Worm (Caenorhabditis elegans) whole organism, young adult: ENCODE data around the gene acd-3.

Source experiments
- Y67H2A.10 ChIP-seq: fragments of 200-800 bp; sonication (Bioruptor generic); conservative IDR thresholded peaks from 2 replicates; pipeline ENCODE4 v1.3.6; 2022; ENCODE audit warnings: missing genetic modification reagents, missing genetic modification characterization, missing compliant biosample characterization
- ama-1 ChIP-seq, 3 experiments: fragments of 150-350 bp in 1 of 3; sonication (generic microtip) in 2 of 3; optimal IDR thresholded peaks; 2 replicates each; lab custom pipeline; 2014 to 2018; ENCODE audit warnings: missing biosample characterization in 2 of 3, missing genetic modification characterization in 2 of 3, missing genetic modification reagents in 2 of 3
- dox-1 ChIP-seq: fragments of 200-800 bp; sonication (Bioruptor generic); IDR thresholded peaks from 2 replicates; pipeline ENCODE4 v1.3.6; 2022; ENCODE audit warnings: missing genetic modification reagents, missing genetic modification characterization, missing compliant biosample characterization
- hsf-1 ChIP-seq: fragments of 200-800 bp; sonication (Bioruptor generic); IDR thresholded peaks from 2 replicates; pipeline ENCODE4 v1.3.6; 2022; ENCODE audit warnings: missing genetic modification reagents, missing genetic modification characterization, missing compliant biosample characterization
- lsl-1 ChIP-seq: fragments of 200-800 bp; sonication (Bioruptor generic); optimal IDR thresholded peaks from 2 replicates; lab custom pipeline; 2018; ENCODE audit warnings: mild to moderate bottlenecking, missing genetic modification characterization, moderate library complexity, missing compliant biosample characterization
- mel-28 ChIP-seq: sonication (generic microtip); optimal IDR thresholded peaks from 2 replicates; lab custom pipeline; 2016; ENCODE audit warnings: borderline replicate concordance, mild to moderate bottlenecking, missing genetic modification characterization, missing compliant biosample characterization
- mxl-1 ChIP-seq: sonication (generic microtip); optimal IDR thresholded peaks from 2 replicates; lab custom pipeline; 2016; ENCODE audit warnings: missing genetic modification characterization, missing compliant biosample characterization
- unc-62 ChIP-seq: fragments of 150-350 bp; optimal IDR thresholded peaks from 2 replicates; lab custom pipeline; 2014; ENCODE audit warnings: missing biosample characterization, missing genetic modification reagents, missing genetic modification characterization
- ztf-28 ChIP-seq: fragments of 200-800 bp; sonication (Bioruptor generic); IDR thresholded peaks from 2 replicates; pipeline ENCODE4 v1.3.6; 2022; ENCODE audit warnings: missing genetic modification reagents, missing genetic modification characterization, missing compliant biosample characterization

DNA sequence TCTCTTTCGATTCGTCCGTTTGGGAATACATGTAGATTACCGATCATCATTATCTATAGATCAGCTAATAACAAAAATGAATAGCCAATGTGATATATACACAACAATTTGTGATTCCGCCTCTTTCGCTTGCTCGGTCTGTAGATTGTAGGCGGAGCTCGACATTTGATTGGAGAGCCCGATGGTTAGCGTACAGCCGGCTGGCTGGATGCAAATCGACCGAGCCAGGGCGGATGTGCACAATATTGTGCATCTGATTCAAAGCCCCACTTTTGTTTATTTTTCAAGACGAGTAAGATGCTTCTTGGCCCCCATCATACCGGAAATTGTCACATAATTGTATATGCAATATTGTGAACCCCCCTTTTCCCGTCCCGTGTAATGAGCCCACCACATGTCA lies 12.7 kb downstream of the acd-3 start, which contains the start of gene dmd-4:
- no peak for TF ChIP-seq mxl-1
- no peak for TF ChIP-seq ztf-28 (GFP tag; lab: Robert Waterston, UW)
- no peak for TF ChIP-seq ama-1 (optimal IDR thresholded peaks at IDR 0.05; lab: Kevin White, UChicago)
- no peak for TF ChIP-seq ama-1 (GFP tag; optimal IDR thresholded peaks at IDR 0.05; lab: Kevin White, UChicago)
- TF ChIP-seq mel-28 (tag; lab: Kevin White, UChicago) = no peak
- TF ChIP-seq unc-62 (GFP tag; lab: Kevin White, UChicago) = no peak
- no peak for TF ChIP-seq hsf-1
- no peak for TF ChIP-seq Y67H2A.10 (GFP tag; lab: Robert Waterston, UW)
- TF ChIP-seq dox-1 (GFP tag; lab: Robert Waterston, UW) = no peak
- TF ChIP-seq lsl-1 (GFP tag; lab: Kevin White, UChicago) = no peak
